Fruit fly (Drosophila melanogaster) whole organism, embryonic: Measurements from ENCODE around the gene CG4957.

ENCODE experiments used
- ATbp ChIP-seq: fragments of 200-800 bp; sonication (Bioruptor generic); optimal IDR thresholded peaks from 2 replicates; lab custom pipeline; 2017; ENCODE audit warnings: missing biosample characterization, mild to moderate bottlenecking, missing genetic modification characterization, missing genetic modification reagents
- Abd-B ChIP-seq: fragments of 200-800 bp; sonication (Bioruptor generic); optimal IDR thresholded peaks from 2 replicates; lab custom pipeline; 2018; ENCODE audit warnings: missing biosample characterization, mild to moderate bottlenecking, missing genetic modification characterization, moderate library complexity
- Asciz ChIP-seq: fragments of 200-800 bp; sonication (Bioruptor generic); optimal IDR thresholded peaks from 2 replicates; lab custom pipeline; 2017; ENCODE audit warnings: missing biosample characterization, mild to moderate bottlenecking, missing genetic modification characterization, missing genetic modification reagents
- Bgb ChIP-seq: fragments of 200-800 bp; sonication (Bioruptor generic); IDR thresholded peaks from 2 replicates; pipeline ENCODE4 v1.3.6; 2022; ENCODE audit warnings: missing biosample characterization, missing genetic modification characterization; ENCODE audit not compliant: partially characterized antibody
- CG1024 ChIP-seq: fragments of 200-800 bp; sonication (Bioruptor generic); IDR thresholded peaks from 2 replicates; pipeline ENCODE4 v1.3.6; 2022; ENCODE audit warnings: missing biosample characterization, missing genetic modification characterization
- CG11723 ChIP-seq: fragments of 200-800 bp; sonication (Bioruptor generic); optimal IDR thresholded peaks from 2 replicates; lab custom pipeline; 2017; ENCODE audit warnings: missing biosample characterization, mild to moderate bottlenecking, missing genetic modification characterization
- CG12219 ChIP-seq: fragments of 200-800 bp; sonication (Bioruptor generic); optimal IDR thresholded peaks from 3 replicates; lab custom pipeline; 2018; ENCODE audit warnings: missing biosample characterization, mild to moderate bottlenecking, missing genetic modification characterization
- CG13424 ChIP-seq: fragments of 200-800 bp; sonication (Bioruptor generic); optimal IDR thresholded peaks from 2 replicates; lab custom pipeline; 2019; ENCODE audit warnings: missing biosample characterization, mild to moderate bottlenecking, missing genetic modification characterization, moderate library complexity
- CG15479 ChIP-seq: fragments of 200-800 bp; sonication (Bioruptor generic); optimal IDR thresholded peaks from 3 replicates; lab custom pipeline; 2019; ENCODE audit warnings: missing biosample characterization, mild to moderate bottlenecking, missing genetic modification characterization, moderate library complexity
- CG15696 ChIP-seq: fragments of 200-800 bp; sonication (Bioruptor generic); optimal IDR thresholded peaks from 2 replicates; lab custom pipeline; 2019; ENCODE audit warnings: missing biosample characterization, mild to moderate bottlenecking, missing genetic modification characterization, moderate library complexity
- CG16813 ChIP-seq: fragments of 200-800 bp; sonication (Bioruptor generic); IDR thresholded peaks from 3 replicates; pipeline ENCODE4 v1.3.6; 2022; ENCODE audit warnings: missing biosample characterization, missing genetic modification characterization; ENCODE audit not compliant: partially characterized antibody
- CG17802 ChIP-seq: fragments of 200-800 bp; sonication (Bioruptor generic); optimal IDR thresholded peaks from 2 replicates; lab custom pipeline; 2018; ENCODE audit warnings: missing biosample characterization, mild to moderate bottlenecking, missing genetic modification characterization, moderate library complexity
- CG17912 ChIP-seq: fragments of 200-800 bp; sonication (Bioruptor generic); optimal IDR thresholded peaks from 2 replicates; lab custom pipeline; 2018; ENCODE audit warnings: missing biosample characterization, mild to moderate bottlenecking, missing genetic modification characterization
- CG18011 ChIP-seq: fragments of 200-800 bp; sonication (Bioruptor generic); optimal IDR thresholded peaks from 2 replicates; lab custom pipeline; 2017; ENCODE audit warnings: missing biosample characterization, missing genetic modification characterization, mild to moderate bottlenecking, moderate library complexity, missing genotype
- CG18599 ChIP-seq: fragments of 200-800 bp; sonication (Bioruptor generic); optimal IDR thresholded peaks from 3 replicates; lab custom pipeline; 2017; ENCODE audit warnings: missing biosample characterization, missing genetic modification characterization, mild to moderate bottlenecking, moderate library complexity, missing genetic modification reagents
- CG4617 ChIP-seq: fragments of 200-800 bp; sonication (Bioruptor generic); optimal IDR thresholded peaks from 3 replicates; lab custom pipeline; 2016; ENCODE audit warnings: missing biosample characterization, missing genetic modification characterization, borderline replicate concordance
- CG7357 ChIP-seq: fragments of 200-800 bp; sonication (Bioruptor generic); IDR thresholded peaks from 3 replicates; pipeline ENCODE4 v1.3.6; 2022; ENCODE audit warnings: missing biosample characterization, missing genetic modification characterization
- CG8290 ChIP-seq, 3 experiments: fragments of 200-800 bp; sonication (Bioruptor generic); optimal IDR thresholded peaks; 2 replicates each; lab custom pipeline; 2016 to 2019; ENCODE audit warnings: missing biosample characterization in 3 of 3, missing genetic modification characterization in 3 of 3, mild to moderate bottlenecking in 2 of 3, moderate library complexity in 1 of 3
- D19A ChIP-seq: fragments of 200-800 bp; optimal IDR thresholded peaks from 3 replicates; lab custom pipeline; 2019; ENCODE audit warnings: missing biosample characterization, mild to moderate bottlenecking, missing genetic modification characterization, moderate library complexity
- Eip74EF ChIP-seq, 2 experiments: fragments of 200-800 bp in 1 of 2; fragments of >200 bp in 1 of 2; sonication (Bioruptor generic) in 1 of 2; optimal IDR thresholded peaks; 2 replicates each; lab custom pipeline; 2017 to 2019; ENCODE audit warnings: missing biosample characterization in 2 of 2, missing genetic modification characterization in 2 of 2, mild to moderate bottlenecking in 1 of 2, moderate library complexity in 1 of 2
- Fer3 ChIP-seq: fragments of 200-800 bp; sonication (Bioruptor generic); optimal IDR thresholded peaks from 2 replicates; lab custom pipeline; 2018; ENCODE audit warnings: missing biosample characterization, mild to moderate bottlenecking, missing genetic modification characterization, moderate library complexity
- Hmx ChIP-seq: fragments of 200-800 bp; sonication (Bioruptor generic); optimal IDR thresholded peaks from 2 replicates; lab custom pipeline; 2016; ENCODE audit warnings: missing biosample characterization, missing genetic modification characterization
- Kr ChIP-seq: fragments of 200-800 bp; sonication (Bioruptor generic); optimal IDR thresholded peaks from 2 replicates; lab custom pipeline; 2017; ENCODE audit warnings: missing biosample characterization, mild to moderate bottlenecking, missing genetic modification characterization
- Nf-YB ChIP-seq: fragments of 200-800 bp; sonication (Bioruptor generic); optimal IDR thresholded peaks from 3 replicates; lab custom pipeline; 2019; ENCODE audit warnings: missing biosample characterization, mild to moderate bottlenecking, missing genetic modification characterization, moderate library complexity
- Pdp1 ChIP-seq, 2 experiments: fragments of 200-800 bp; sonication (Bioruptor generic); optimal IDR thresholded peaks; 3 replicates each; lab custom pipeline; 2016; ENCODE audit warnings: missing biosample characterization in 2 of 2, missing genetic modification characterization in 2 of 2, mild to moderate bottlenecking in 1 of 2, moderate library complexity in 1 of 2
- Stat92E ChIP-seq, 3 experiments: fragments of >200 bp in 2 of 3; fragments of 200-800 bp in 1 of 3; sonication (Bioruptor generic) in 1 of 3; optimal IDR thresholded peaks; 2 replicates each; lab custom pipeline; 2017 to 2019; ENCODE audit warnings: missing biosample characterization in 3 of 3, missing genetic modification characterization in 3 of 3, mild to moderate bottlenecking in 1 of 3, moderate library complexity in 1 of 3
- YL-1 ChIP-seq: fragments of 200-800 bp; sonication (Bioruptor generic); optimal IDR thresholded peaks from 3 replicates; lab custom pipeline; 2017; ENCODE audit warnings: missing biosample characterization, mild to moderate bottlenecking, missing genetic modification characterization
- bbx ChIP-seq: fragments of 200-800 bp; sonication (Bioruptor generic); IDR thresholded peaks from 2 replicates; pipeline ENCODE4 v1.3.6; 2022; ENCODE audit warnings: missing biosample characterization, missing genetic modification characterization; ENCODE audit not compliant: partially characterized antibody
- cg ChIP-seq: fragments of 200-800 bp; sonication (Bioruptor generic); optimal IDR thresholded peaks from 3 replicates; lab custom pipeline; 2019; ENCODE audit warnings: missing biosample characterization, mild to moderate bottlenecking, missing genetic modification characterization, moderate library complexity
- corto ChIP-seq: fragments of 200-800 bp; sonication (Bioruptor generic); optimal IDR thresholded peaks from 2 replicates; lab custom pipeline; 2016; ENCODE audit warnings: missing biosample characterization, mild to moderate bottlenecking, missing genetic modification characterization, moderate library complexity
- exex ChIP-seq: fragments of 200-800 bp; sonication (Bioruptor generic); optimal IDR thresholded peaks from 4 replicates; lab custom pipeline; 2018; ENCODE audit warnings: missing biosample characterization, mild to moderate bottlenecking, missing genetic modification characterization, moderate library complexity
- knrl ChIP-seq: fragments of 200-800 bp; sonication (Bioruptor generic); IDR thresholded peaks from 3 replicates; pipeline ENCODE4 v1.3.6; 2022; ENCODE audit warnings: missing biosample characterization, missing genetic modification characterization; ENCODE audit not compliant: partially characterized antibody
- onecut ChIP-seq: fragments of 200-800 bp; sonication (Bioruptor generic); IDR thresholded peaks from 2 replicates; pipeline ENCODE4 v1.3.6; 2022; ENCODE audit warnings: missing biosample characterization, missing genetic modification characterization
- pfk ChIP-seq: fragments of 200-800 bp; sonication (Bioruptor generic); optimal IDR thresholded peaks from 2 replicates; lab custom pipeline; 2018; ENCODE audit warnings: missing biosample characterization, mild to moderate bottlenecking, missing genetic modification characterization, moderate library complexity
- phol ChIP-seq: fragments of 200-800 bp; sonication (Bioruptor generic); optimal IDR thresholded peaks from 3 replicates; lab custom pipeline; 2018; ENCODE audit warnings: missing biosample characterization, mild to moderate bottlenecking, missing genetic modification characterization, moderate library complexity
- row ChIP-seq: fragments of 200-800 bp; sonication (Bioruptor generic); IDR thresholded peaks from 3 replicates; pipeline ENCODE4 v1.3.6; 2022; ENCODE audit warnings: missing biosample characterization, missing genetic modification characterization
- sens ChIP-seq: fragments of 200-800 bp; sonication (Bioruptor generic); peaks from one replicate; lab custom pipeline; 2016; ENCODE audit warnings: missing biosample characterization, missing genetic modification characterization
- slbo ChIP-seq: fragments of 200-800 bp; sonication (Bioruptor generic); IDR thresholded peaks from 2 replicates; pipeline ENCODE4 v1.3.6; 2022; ENCODE audit warnings: missing biosample characterization, missing genetic modification characterization
- tll ChIP-seq, 2 experiments: fragments of 200-800 bp in 1 of 2; fragments of >200 bp in 1 of 2; sonication (Bioruptor generic) in 1 of 2; optimal IDR thresholded peaks; 2 replicates each; lab custom pipeline; 2017 to 2019; ENCODE audit warnings: missing biosample characterization in 2 of 2, missing genetic modification characterization in 2 of 2, mild to moderate bottlenecking in 1 of 2, moderate library complexity in 1 of 2
- ttk ChIP-seq: fragments of 200-800 bp; sonication (Bioruptor generic); IDR thresholded peaks from 2 replicates; pipeline ENCODE4 v2.1.2; 2022; ENCODE audit warnings: missing biosample characterization, missing genetic modification characterization
- vvl ChIP-seq: fragments of 200-800 bp; sonication (Bioruptor generic); IDR thresholded peaks from 2 replicates; pipeline ENCODE4 v1.3.6; 2022; ENCODE audit warnings: missing biosample characterization, missing genetic modification characterization
- wek ChIP-seq: fragments of 200-800 bp; sonication (Bioruptor generic); optimal IDR thresholded peaks from 3 replicates; lab custom pipeline; 2018; ENCODE audit warnings: missing biosample characterization, mild to moderate bottlenecking, missing genetic modification characterization, moderate library complexity

CG4957 gene

DNA sequence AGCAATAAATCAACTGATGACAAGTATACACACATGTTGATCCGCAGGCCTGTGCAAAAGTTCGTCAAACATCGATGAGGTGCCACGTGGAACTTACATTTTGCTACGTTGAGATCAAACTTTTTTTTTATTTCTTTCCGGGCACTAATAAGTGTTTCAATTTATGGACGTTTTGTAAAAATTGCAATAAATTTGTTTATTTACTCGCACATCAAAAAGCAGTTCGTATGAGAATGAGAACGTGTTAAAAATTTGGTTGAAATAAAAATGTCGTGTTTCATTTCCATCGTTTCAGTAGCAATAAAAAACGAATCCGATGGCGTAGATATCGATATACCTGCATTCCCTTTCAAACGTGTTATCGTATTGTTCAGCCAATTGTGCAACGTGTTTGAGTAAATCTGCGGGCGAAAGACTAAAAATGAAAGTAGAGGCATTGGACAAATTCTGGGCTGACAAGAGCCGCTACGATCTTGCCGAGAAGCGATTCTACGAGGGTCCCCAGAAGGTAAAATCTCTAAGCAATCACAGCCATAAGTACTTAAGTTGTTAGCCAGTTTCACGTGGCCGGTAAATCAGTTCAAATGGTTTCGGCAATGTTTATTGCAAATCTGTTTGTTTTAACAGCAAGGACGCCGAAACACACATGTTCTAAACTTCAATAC is 36.4 kb upstream of the CG4957 start, which contains the start of gene eEF1delta (continued):
- TF ChIP-seq Stat92E (GFP tag; optimal IDR thresholded peaks at IDR 0.05; lab: Kevin White, UChicago): no peak
- no peak for TF ChIP-seq vvl (GFP tag; lab: Robert Waterston, UW)
- no peak for TF ChIP-seq onecut (GFP tag; lab: Robert Waterston, UW)
- TF ChIP-seq Pdp1 (GFP tag; optimal IDR thresholded peaks at IDR 0.05; lab: Kevin White, UChicago): peak in 1 of 2 experiments; percentile 95
- TF ChIP-seq knrl: 0 out of 3 replicates have a peak, but pooled peaks have one; percentile 25
- peak; percentile 54 for TF ChIP-seq CG4617 (GFP tag; lab: Kevin White, UChicago)
- TF ChIP-seq Bgb (GFP tag; lab: Robert Waterston, UW): 0 out of 2 replicates have a peak, but pooled peaks have one; percentile 39
- no peak for TF ChIP-seq Nf-YB (GFP tag; lab: Kevin White, UChicago)
- peak; percentile 55 for TF ChIP-seq CG11723 (GFP tag; lab: Kevin White, UChicago)
- TF ChIP-seq Fer3 (tag; lab: Kevin White, UChicago): no peak
- TF ChIP-seq tll (GFP tag; optimal IDR thresholded peaks at IDR 0.05; lab: Kevin White, UChicago): peak in 1 of 2 experiments; percentile 84
- TF ChIP-seq corto (GFP tag; lab: Kevin White, UChicago): no peak
- no peak for TF ChIP-seq YL-1
- no peak for TF ChIP-seq Eip74EF (GFP tag; optimal IDR thresholded peaks at IDR 0.05; lab: Kevin White, UChicago)
- peak; percentile 51; the same call in 2 of the 3 replicates for TF ChIP-seq CG16813 (GFP tag; lab: Robert Waterston, UW)
- TF ChIP-seq slbo (GFP tag; lab: Robert Waterston, UW): peak; percentile 21; the same call in 1 of the 2 replicates
- TF ChIP-seq row (GFP tag; lab: Robert Waterston, UW): peak; percentile 68
- peak; percentile 44 for TF ChIP-seq phol (tag; lab: Kevin White, UChicago)
- TF ChIP-seq pfk: peak; percentile 91
- TF ChIP-seq bbx (GFP tag; lab: Robert Waterston, UW): peak; percentile 51; the same call in 1 of the 2 replicates
- TF ChIP-seq CG7357 (GFP tag; lab: Robert Waterston, UW): peak; percentile 84
- peak; percentile 93 for TF ChIP-seq CG1024 (GFP tag; lab: Robert Waterston, UW)
- no peak for TF ChIP-seq CG18599 (GFP tag; lab: Kevin White, UChicago)
- no peak for TF ChIP-seq CG13424 (tag; lab: Kevin White, UChicago)
- no peak for TF ChIP-seq ATbp (GFP tag; lab: Kevin White, UChicago)

- TF ChIP-seq D19A (peak; percentile 62), CG18011 (GFP tag; lab: Kevin White, UChicago) (no peak), Hmx (GFP tag; lab: Kevin White, UChicago) (peak; percentile 11), sens (GFP tag; lab: Kevin White, UChicago) (peak; percentile 48), CG17912 (GFP tag; lab: Kevin White, UChicago) (no peak)
These were observed 35.8 kb upstream of the CG4957 start for dm6 chr2L:10232827-10233226.

DNA sequence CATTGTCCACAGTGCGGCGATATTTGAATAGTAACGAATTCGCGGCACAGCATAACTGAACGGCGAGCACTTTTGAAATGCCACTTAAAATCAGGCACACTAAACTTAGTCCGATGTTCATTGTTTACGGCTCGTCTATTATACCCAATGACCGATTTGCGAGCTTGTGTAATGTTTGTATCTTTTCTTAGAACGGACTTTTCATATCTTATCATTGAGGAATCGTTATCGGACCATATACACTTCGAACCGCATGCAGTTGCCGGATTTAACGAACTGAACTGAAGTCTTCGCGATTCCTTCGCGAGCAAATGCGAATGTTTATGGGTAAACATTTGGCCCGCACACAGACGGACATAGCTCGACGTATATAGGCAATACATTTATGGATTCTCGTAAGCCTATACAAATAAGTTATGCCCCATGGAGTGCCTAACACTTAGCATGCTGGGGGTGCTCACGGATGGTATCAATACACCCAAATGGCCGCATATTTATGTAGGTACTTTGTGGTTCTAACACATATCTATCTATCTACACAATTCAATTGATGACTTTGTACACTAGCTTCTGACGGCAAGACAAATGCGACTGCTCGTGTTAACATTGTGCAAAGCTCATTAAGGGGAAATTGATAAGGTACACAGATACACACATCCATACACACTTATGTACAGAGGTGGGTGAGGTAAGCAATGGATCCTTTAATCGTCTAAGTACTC is 30.8 kb upstream of the CG4957 start, which contains the start of gene mthl15:
TSS of gene mthl15 (minus strand) at position 593 of the 722 bp plus-strand sequence.
- TF ChIP-seq tll (GFP tag; optimal IDR thresholded peaks at IDR 0.05; lab: Kevin White, UChicago) (peak in 1 of 2 experiments; percentile 26), CG15479 (peak; percentile 69), Asciz (GFP tag; lab: Kevin White, UChicago) (peak; percentile 5), CG8290 (GFP tag; optimal IDR thresholded peaks at IDR 0.05; lab: Kevin White, UChicago) (no peak), CG8290 (tag; optimal IDR thresholded peaks at IDR 0.05; lab: Kevin White, UChicago) (peak in 1 of 2 experiments; percentile 44), CG17802 (tag; lab: Kevin White, UChicago) (peak; percentile 20), wek (peak; percentile 48), exex (tag; lab: Kevin White, UChicago) (peak; percentile 95), CG12219 (GFP tag; lab: Kevin White, UChicago) (peak; percentile 31), CG15696 (tag; lab: Kevin White, UChicago) (peak; percentile 34), Kr (GFP tag; lab: Kevin White, UChicago) (peak; percentile 0), cg (GFP tag; lab: Kevin White, UChicago) (peak; percentile 68), ttk (GFP tag; lab: Robert Waterston, UW) (no peak), Abd-B (GFP tag; lab: Kevin White, UChicago) (no peak)
